Fruit fly (Drosophila melanogaster): ENCODE measurements around the gene CG6415.

dm6 chr2L:10723903-10724302 is 20.5 kb downstream of the CG6415 start, which contains the start of gene CG6431:
- TF ChIP-seq CG8478 (optimal IDR thresholded peaks at IDR 0.05) = no peak
- no peak for TF ChIP-seq CTCF (optimal IDR thresholded peaks at IDR 0.05)
